Worm (Caenorhabditis elegans) whole organism, late embryonic: ENCODE results near the gene cyp-43A1.

Experiments
- C38D4.7 ChIP-seq: fragments of 200-800 bp; sonication (Bioruptor generic); optimal IDR thresholded peaks from 2 replicates; lab custom pipeline; 2018; ENCODE audit warnings: mild to moderate bottlenecking, missing genetic modification characterization, moderate library complexity, missing compliant biosample characterization
- F13H6.1 ChIP-seq: sonication (generic microtip); optimal IDR thresholded peaks from 2 replicates; lab custom pipeline; 2016; ENCODE audit warnings: missing genetic modification characterization, missing compliant biosample characterization
- K02D7.2 ChIP-seq: sonication (generic microtip); optimal IDR thresholded peaks from 2 replicates; lab custom pipeline; 2017; ENCODE audit warnings: mild to moderate bottlenecking, missing genetic modification characterization, missing compliant biosample characterization
- K09A11.1 ChIP-seq: sonication (generic microtip); optimal IDR thresholded peaks from 2 replicates; lab custom pipeline; 2017; ENCODE audit warnings: antibody characterized with exemption, mild to moderate bottlenecking, missing genetic modification characterization, missing compliant biosample characterization; ENCODE audit not compliant: insufficient read depth
- Y22D7AL.16 ChIP-seq: sonication (generic microtip); optimal IDR thresholded peaks from 2 replicates; lab custom pipeline; 2016; ENCODE audit warnings: missing genetic modification characterization, missing compliant biosample characterization
- ama-1 ChIP-seq: fragments of 150-350 bp; optimal IDR thresholded peaks from 2 replicates; lab custom pipeline; 2014
- ceh-19 ChIP-seq: fragments of 200-800 bp; sonication (Bioruptor generic); optimal IDR thresholded peaks from 2 replicates; lab custom pipeline; 2018; ENCODE audit warnings: mild to moderate bottlenecking, missing genetic modification characterization, missing compliant biosample characterization
- ceh-2 ChIP-seq: sonication (generic microtip); optimal IDR thresholded peaks from 2 replicates; lab custom pipeline; 2016; ENCODE audit warnings: missing genotype, missing genetic modification characterization, missing compliant biosample characterization
- ceh-22 ChIP-seq: sonication (generic microtip); optimal IDR thresholded peaks from 2 replicates; lab custom pipeline; 2017; ENCODE audit warnings: missing biosample characterization, missing genetic modification characterization
- ceh-31 ChIP-seq: sonication (generic microtip); optimal IDR thresholded peaks from 2 replicates; lab custom pipeline; 2016; ENCODE audit warnings: missing genetic modification characterization, missing compliant biosample characterization
- ceh-9 ChIP-seq: sonication (generic microtip); optimal IDR thresholded peaks from 2 replicates; lab custom pipeline; 2016; ENCODE audit warnings: mild to moderate bottlenecking, missing genetic modification characterization, inconsistent platforms, missing compliant biosample characterization
- che-1 ChIP-seq: sonication (generic microtip); optimal IDR thresholded peaks from 2 replicates; lab custom pipeline; 2016; ENCODE audit warnings: mild to moderate bottlenecking, missing genetic modification characterization, missing compliant biosample characterization
- elt-2 ChIP-seq: sonication (generic microtip); optimal IDR thresholded peaks from 2 replicates; lab custom pipeline; 2016; ENCODE audit warnings: missing genetic modification reagents, missing genetic modification characterization, missing compliant biosample characterization
- ets-4 ChIP-seq: sonication (generic microtip); optimal IDR thresholded peaks from 2 replicates; lab custom pipeline; 2016; ENCODE audit warnings: missing genetic modification characterization, missing compliant biosample characterization
- eyg-1 ChIP-seq: sonication (generic microtip); optimal IDR thresholded peaks from 2 replicates; lab custom pipeline; 2016; ENCODE audit warnings: missing genotype, missing genetic modification characterization, missing compliant biosample characterization
- fax-1 ChIP-seq: sonication (generic microtip); optimal IDR thresholded peaks from 2 replicates; lab custom pipeline; 2016; ENCODE audit warnings: missing genotype, missing genetic modification characterization, missing compliant biosample characterization
- fkh-10 ChIP-seq: fragments of 150-350 bp; optimal IDR thresholded peaks from 2 replicates; lab custom pipeline; 2014; ENCODE audit warnings: missing biosample characterization, missing genetic modification reagents, missing genetic modification characterization
- fkh-6 ChIP-seq: sonication (generic microtip); optimal IDR thresholded peaks from 2 replicates; lab custom pipeline; 2016; ENCODE audit warnings: missing genetic modification characterization, missing compliant biosample characterization
- gmeb-2 ChIP-seq: sonication (generic microtip); optimal IDR thresholded peaks from 2 replicates; lab custom pipeline; 2016; ENCODE audit warnings: missing genetic modification characterization, inconsistent platforms, missing compliant biosample characterization
- hlh-15 ChIP-seq: sonication (generic microtip); optimal IDR thresholded peaks from 2 replicates; lab custom pipeline; 2016; ENCODE audit warnings: missing genetic modification characterization, missing compliant biosample characterization
- hlh-30 ChIP-seq: sonication (generic microtip); optimal IDR thresholded peaks from 2 replicates; lab custom pipeline; 2017; ENCODE audit warnings: antibody characterized with exemption, missing genetic modification characterization, missing compliant biosample characterization; ENCODE audit not compliant: insufficient read depth
- hlh-6 ChIP-seq: sonication (generic microtip); optimal IDR thresholded peaks from 2 replicates; lab custom pipeline; 2016; ENCODE audit warnings: missing genotype, missing genetic modification characterization, missing compliant biosample characterization
- lim-6 ChIP-seq: sonication (generic microtip); optimal IDR thresholded peaks from 2 replicates; lab custom pipeline; 2016; ENCODE audit warnings: missing genetic modification characterization, missing compliant biosample characterization
- madf-2 ChIP-seq: sonication (generic microtip); optimal IDR thresholded peaks from 2 replicates; lab custom pipeline; 2017; ENCODE audit warnings: missing genetic modification characterization, missing compliant biosample characterization
- mec-3 ChIP-seq: sonication (generic microtip); optimal IDR thresholded peaks from 2 replicates; lab custom pipeline; 2016; ENCODE audit warnings: borderline replicate concordance, missing genetic modification characterization, missing compliant biosample characterization
- nhr-11 ChIP-seq: fragments of 150-350 bp; optimal IDR thresholded peaks from 2 replicates; lab custom pipeline; 2014; ENCODE audit warnings: missing biosample characterization, missing genetic modification characterization
- nhr-232 ChIP-seq: sonication (generic microtip); optimal IDR thresholded peaks from 2 replicates; lab custom pipeline; 2016; ENCODE audit warnings: missing genetic modification characterization, missing compliant biosample characterization
- odd-2 ChIP-seq: sonication (generic microtip); optimal IDR thresholded peaks from 2 replicates; lab custom pipeline; 2017; ENCODE audit warnings: antibody characterized with exemption, mild to moderate bottlenecking, missing genetic modification characterization, missing compliant biosample characterization
- pat-9 ChIP-seq: fragments of 200-800 bp; sonication (Bioruptor generic); optimal IDR thresholded peaks from 2 replicates; lab custom pipeline; 2018; ENCODE audit warnings: mild to moderate bottlenecking, missing genetic modification characterization, moderate library complexity, missing compliant biosample characterization
- pax-1 ChIP-seq: fragments of 150-350 bp; optimal IDR thresholded peaks from 2 replicates; lab custom pipeline; 2014; ENCODE audit warnings: missing biosample characterization, missing genetic modification characterization
- pha-4 ChIP-seq: fragments of 150-350 bp; optimal IDR thresholded peaks from 2 replicates; lab custom pipeline; 2018; ENCODE audit warnings: missing biosample characterization, missing genetic modification reagents, missing genetic modification characterization
- ref-2 ChIP-seq: sonication (generic microtip); optimal IDR thresholded peaks from 2 replicates; lab custom pipeline; 2016; ENCODE audit warnings: missing genetic modification characterization, missing compliant biosample characterization
- sdc-2 ChIP-seq: sonication (generic microtip); optimal IDR thresholded peaks from 2 replicates; lab custom pipeline; 2016; ENCODE audit warnings: missing genotype, missing genetic modification characterization, missing compliant biosample characterization
- syd-9 ChIP-seq: sonication (generic microtip); optimal IDR thresholded peaks from 2 replicates; lab custom pipeline; 2016; ENCODE audit warnings: mild to moderate bottlenecking, missing genetic modification characterization, moderate library complexity, missing compliant biosample characterization
- tbx-2 ChIP-seq: sonication (generic microtip); optimal IDR thresholded peaks from 2 replicates; lab custom pipeline; 2016; ENCODE audit warnings: missing genetic modification characterization, missing compliant biosample characterization
- tbx-7 ChIP-seq: sonication (generic microtip); optimal IDR thresholded peaks from 2 replicates; lab custom pipeline; 2016; ENCODE audit warnings: missing genotype, missing genetic modification characterization, missing compliant biosample characterization
- ttx-3 ChIP-seq: sonication (generic microtip); optimal IDR thresholded peaks from 2 replicates; lab custom pipeline; 2016; ENCODE audit warnings: missing genetic modification reagents, missing genetic modification characterization, missing compliant biosample characterization
- ztf-16 ChIP-seq: sonication (generic microtip); optimal IDR thresholded peaks from 2 replicates; lab custom pipeline; 2017; ENCODE audit warnings: missing genetic modification characterization, missing compliant biosample characterization

cyp-43A1 gene

DNA sequence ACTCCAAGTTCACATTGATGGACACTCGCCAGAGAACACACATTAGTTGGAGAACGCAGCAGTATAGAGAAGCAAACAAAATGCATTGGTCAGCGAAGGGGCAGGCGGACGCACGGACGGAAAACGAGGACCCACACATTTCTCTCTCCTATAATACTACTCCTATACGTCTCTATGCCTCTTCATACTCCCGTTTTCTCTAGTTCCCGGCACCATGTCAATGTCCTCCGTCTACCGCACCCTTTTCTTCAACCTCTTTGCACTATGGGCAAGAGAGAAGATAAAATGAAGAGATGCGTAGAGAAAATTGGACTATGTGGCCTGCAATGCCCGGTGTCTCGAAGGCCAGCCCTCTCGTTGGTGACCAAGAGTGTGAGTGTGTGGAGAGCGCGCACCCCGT is 28.3 kb upstream of the cyp-43A1 start, which contains the start of gene set-20 (continued):
- TF ChIP-seq C38D4.7 (GFP tag; lab: Kevin White, UChicago) (no peak), K09A11.1 (tag; lab: Kevin White, UChicago) (no peak), ets-4 (tag; lab: Kevin White, UChicago) (peak; percentile 10), mec-3 (tag; lab: Kevin White, UChicago) (no peak), Y22D7AL.16 (tag; lab: Kevin White, UChicago) (peak; percentile 10), elt-2 (tag; lab: Kevin White, UChicago) (no peak), F13H6.1 (peak; percentile 62), ceh-22 (tag; lab: Kevin White, UChicago) (no peak), hlh-30 (tag; lab: Kevin White, UChicago) (no peak), madf-2 (tag; lab: Kevin White, UChicago) (peak; percentile 32), ceh-2 (tag; lab: Kevin White, UChicago) (peak; percentile 70), nhr-11 (no peak), fax-1 (peak; percentile 25), tbx-2 (peak; percentile 82), pax-1 (no peak), pat-9 (tag; lab: Kevin White, UChicago) (no peak), K02D7.2 (tag; lab: Kevin White, UChicago) (no peak), odd-2 (tag; lab: Kevin White, UChicago) (no peak), pha-4 (no peak), ceh-19 (GFP tag; lab: Kevin White, UChicago) (peak; percentile 67), ceh-9 (tag; lab: Kevin White, UChicago) (no peak), ama-1 (lab: Kevin White, UChicago) (no peak), ttx-3 (peak; percentile 38), ceh-31 (peak; percentile 92), gmeb-2 (tag; lab: Kevin White, UChicago) (no peak), eyg-1 (tag; lab: Kevin White, UChicago) (peak; percentile 13), fkh-6 (tag; lab: Kevin White, UChicago) (no peak), ref-2 (tag; lab: Kevin White, UChicago) (peak; percentile 75)

DNA sequence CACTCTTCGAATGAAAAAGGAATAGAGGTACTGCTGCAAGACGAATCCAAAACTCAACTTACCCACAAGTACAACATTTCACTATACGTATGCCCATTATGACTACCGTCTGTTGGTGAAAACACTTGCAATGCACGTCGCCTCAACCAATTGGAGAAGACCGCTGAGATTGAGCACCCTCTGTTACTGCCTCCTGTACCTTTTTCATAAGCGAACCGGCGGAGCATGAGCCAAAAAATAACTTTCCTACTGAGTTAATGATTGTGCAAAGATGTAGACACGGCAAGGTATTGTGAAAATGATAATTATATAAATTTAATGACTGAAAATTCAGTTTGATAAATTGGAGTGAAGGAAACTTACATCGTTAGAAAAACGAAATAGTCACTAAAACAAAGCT is 25.2 kb upstream of the cyp-43A1 start:
- no peak for TF ChIP-seq ceh-9 (tag; lab: Kevin White, UChicago)
- TF ChIP-seq sdc-2 (tag; lab: Kevin White, UChicago): peak; percentile 90

ce11 chrX:5692099-5692498 is 22.2 kb upstream of the cyp-43A1 start, which contains the start of gene W01C8.1:
W01C8.1 (plus strand) TSS chrX:5692399.
- no peak for TF ChIP-seq nhr-232 (tag; lab: Kevin White, UChicago)
- TF ChIP-seq tbx-7 (tag; lab: Kevin White, UChicago): no peak
- TF ChIP-seq hlh-15 (tag; lab: Kevin White, UChicago): no peak
- no peak for TF ChIP-seq hlh-6
- no peak for TF ChIP-seq lim-6
- TF ChIP-seq F13H6.1: no peak
- no peak for TF ChIP-seq mec-3 (tag; lab: Kevin White, UChicago)
- TF ChIP-seq K02D7.2 (tag; lab: Kevin White, UChicago): no peak
- no peak for TF ChIP-seq fkh-10 (GFP tag; lab: Kevin White, UChicago)
- TF ChIP-seq gmeb-2 (tag; lab: Kevin White, UChicago): no peak
- TF ChIP-seq ztf-16 (tag; lab: Kevin White, UChicago): no peak
- no peak for TF ChIP-seq hlh-30 (tag; lab: Kevin White, UChicago)
- no peak for TF ChIP-seq che-1 (tag; lab: Kevin White, UChicago)
- TF ChIP-seq syd-9 (tag; lab: Kevin White, UChicago): no peak
- no peak for TF ChIP-seq tbx-2
- no peak for TF ChIP-seq ceh-22 (tag; lab: Kevin White, UChicago)
- no peak for TF ChIP-seq odd-2 (tag; lab: Kevin White, UChicago)
- no peak for TF ChIP-seq pat-9 (tag; lab: Kevin White, UChicago)
